Worm (Caenorhabditis elegans): ENCODE measurements around the gene srt-53.

DNA sequence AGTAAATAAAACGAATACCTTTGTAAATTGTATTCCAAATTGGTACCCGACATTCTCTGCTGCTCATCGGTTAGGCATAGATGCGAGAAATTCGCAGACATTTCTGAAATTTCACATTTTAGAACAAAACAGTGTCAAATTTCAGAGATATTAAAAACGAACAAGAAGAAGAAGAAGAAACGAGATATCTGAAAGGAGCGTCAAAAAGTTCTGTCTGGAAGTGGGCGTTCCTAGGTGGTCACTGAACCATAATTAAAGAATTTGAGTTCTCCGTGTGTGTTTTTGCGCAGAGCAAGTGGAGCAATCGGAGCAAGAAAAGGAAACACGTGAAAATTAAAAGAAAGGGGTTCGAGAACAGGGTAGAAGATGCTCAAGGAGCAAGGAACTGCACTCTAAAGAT lies 40.4 kb downstream of the srt-53 start, which contains the start of gene F40A3.7:
- TF ChIP-seq him-1 (tag; optimal IDR thresholded peaks at IDR 0.05) (no peak), dao-5 (tag; optimal IDR thresholded peaks at IDR 0.05) (no peak), W03F9.2 (tag; optimal IDR thresholded peaks at IDR 0.05) (no peak)
